Fruit fly (Drosophila melanogaster): ENCODE measurements around the gene boss.

Gene boss

DNA sequence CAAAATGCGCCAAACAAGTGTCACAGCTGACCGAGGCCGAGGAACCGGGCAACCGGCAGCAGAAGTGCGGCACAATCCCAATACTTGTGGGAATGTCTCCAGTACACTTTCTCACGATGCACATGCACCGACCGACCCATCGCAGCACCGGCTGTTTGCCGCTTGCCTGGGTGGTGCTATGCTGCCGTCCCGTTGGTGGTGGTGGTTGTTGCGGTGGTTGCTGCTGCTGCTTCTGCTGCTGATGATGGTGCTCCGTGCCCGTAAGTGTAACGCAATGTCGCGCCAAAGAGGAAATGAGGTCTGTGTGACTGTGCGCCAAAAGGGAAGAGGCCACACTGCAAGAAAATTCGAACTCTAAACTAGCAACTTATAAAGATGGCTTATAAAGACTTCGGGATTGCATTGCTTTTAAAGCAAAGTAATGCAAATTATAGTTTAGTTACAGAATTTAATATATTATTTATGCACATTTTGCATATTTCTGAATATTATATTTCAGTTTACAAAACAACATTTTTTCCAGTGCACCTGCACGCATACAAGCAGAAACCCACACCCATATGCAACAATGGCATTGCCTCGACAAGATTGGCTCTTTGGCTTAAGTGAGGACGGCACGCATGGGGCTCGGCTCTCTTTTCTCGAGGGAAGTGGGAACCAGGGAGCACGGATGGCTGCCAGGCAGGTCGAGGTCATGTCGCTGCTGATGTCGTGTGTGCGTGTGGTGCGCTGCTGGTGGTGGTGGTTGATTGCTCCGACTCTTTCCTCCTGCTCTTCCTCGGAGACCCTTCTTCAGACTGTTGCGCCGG, 34.6 kb downstream of the boss start, which contains the start of gene CG43116 (continued):
- TF ChIP-seq CG2889 (GFP tag; IDR thresholded peaks at IDR 0.05) (peak; percentile 24; the same call in 1 of the 3 replicates), crc (GFP tag; optimal IDR thresholded peaks at IDR 0.05) (peak; percentile 24), Mes4 (GFP tag; optimal IDR thresholded peaks at IDR 0.05) (peak; percentile 67), org-1 (GFP tag; optimal IDR thresholded peaks at IDR 0.05) (peak; percentile 56), Dref (GFP tag; IDR thresholded peaks at IDR 0.05) (0 out of 2 replicates have a peak, but pooled peaks have one; percentile 13), CG15696 (tag; optimal IDR thresholded peaks at IDR 0.05) (peak; percentile 99), lab (GFP tag; optimal IDR thresholded peaks at IDR 0.05) (no peak), CG9797 (GFP tag; optimal IDR thresholded peaks at IDR 0.05) (no peak), GATAe (GFP tag; conservative IDR thresholded peaks at IDR 0.05) (no peak), tap (tag; optimal IDR thresholded peaks at IDR 0.05) (peak; percentile 80), zen (tag; optimal IDR thresholded peaks at IDR 0.05) (peak; percentile 96), CG2120 (GFP tag; optimal IDR thresholded peaks at IDR 0.05) (no peak), sr (GFP tag; IDR thresholded peaks at IDR 0.05) (no peak; the same call in 2 of the 3 replicates), CG2116 (GFP tag; optimal IDR thresholded peaks at IDR 0.05) (peak; percentile 60), corto (GFP tag; optimal IDR thresholded peaks at IDR 0.05) (peak; percentile 84), gsb-n (tag; optimal IDR thresholded peaks at IDR 0.05) (peak; percentile 97), CG11696 (GFP tag; IDR thresholded peaks at IDR 0.05) (0 out of 2 replicates have a peak, but pooled peaks have one; percentile 37), CG15479 (GFP tag; optimal IDR thresholded peaks at IDR 0.05) (peak; percentile 2), CG14710 (tag; optimal IDR thresholded peaks at IDR 0.05) (peak; percentile 97), stc (GFP tag; IDR thresholded peaks at IDR 0.05) (peak; percentile 72), CG6254 (GFP tag; optimal IDR thresholded peaks at IDR 0.05) (peak; percentile 88), shn (GFP tag; optimal IDR thresholded peaks at IDR 0.05) (peak; percentile 29), Mrtf (GFP tag; IDR thresholded peaks at IDR 0.05) (peak; percentile 54; the same call in 1 of the 3 replicates), Neu2 (GFP tag; optimal IDR thresholded peaks at IDR 0.05; ENCODE audit: borderline replicate concordance) (peak; percentile 8), Antp (GFP tag; optimal IDR thresholded peaks at IDR 0.05) (no peak), Ets65A (GFP tag) (peak; percentile 45), Six4 (GFP tag; optimal IDR thresholded peaks at IDR 0.05) (peak; percentile 91), CG17802 (tag; optimal IDR thresholded peaks at IDR 0.05) (peak; percentile 78), bab2 (GFP tag; optimal IDR thresholded peaks at IDR 0.05) (peak; percentile 60), Blimp-1 (GFP tag; optimal IDR thresholded peaks at IDR 0.05) (peak; percentile 91), CG6654 (GFP tag; optimal IDR thresholded peaks at IDR 0.05) (peak; percentile 66), CrebB (tag; optimal IDR thresholded peaks at IDR 0.05) (peak; percentile 67), gt (GFP tag; IDR thresholded peaks at IDR 0.05) (peak; percentile 77), D (optimal IDR thresholded peaks at IDR 0.05) (no peak), D (GFP tag; optimal IDR thresholded peaks at IDR 0.05) (peak; percentile 94), ci (GFP tag; IDR thresholded peaks at IDR 0.05) (peak; percentile 88), CG9215 (GFP tag; IDR thresholded peaks at IDR 0.05) (peak; percentile 65), CG4617 (GFP tag; optimal IDR thresholded peaks at IDR 0.05; ENCODE audit: borderline replicate concordance) (no peak), CG31388 (GFP tag; optimal IDR thresholded peaks at IDR 0.05) (peak; percentile 34), wdn (GFP tag; IDR thresholded peaks at IDR 0.05) (no peak), zfh2 (GFP tag; optimal IDR thresholded peaks at IDR 0.05) (no peak), CG15073 (GFP tag; optimal IDR thresholded peaks at IDR 0.05) (peak; percentile 59), tll (GFP tag; optimal IDR thresholded peaks at IDR 0.05) (peak in 1 of 2 experiments; percentile 25), Doc3 (GFP tag; IDR thresholded peaks at IDR 0.05; ENCODE audit: partially characterized antibody) (no peak), CG31224 (GFP tag; IDR thresholded peaks at IDR 0.05) (0 out of 2 replicates have a peak, but pooled peaks have one; percentile 14), eve (GFP tag; optimal IDR thresholded peaks at IDR 0.05) (no peak), klu (GFP tag; IDR thresholded peaks at IDR 0.05) (peak; percentile 63; the same call in 1 of the 2 replicates), her (GFP tag; optimal IDR thresholded peaks at IDR 0.05) (no peak), H2.0 (GFP tag; IDR thresholded peaks at IDR 0.05) (peak; percentile 77)
